Worm (Caenorhabditis elegans) whole organism, early embryonic: Measurements from ENCODE around the gene F46B6.4.

Source experiments
- B0310.2 ChIP-seq: sonication (generic microtip); optimal IDR thresholded peaks from 2 replicates; lab custom pipeline; 2016; ENCODE audit warnings: mild to moderate bottlenecking, missing genetic modification characterization, missing compliant biosample characterization
- aly-1 ChIP-seq: sonication (generic microtip); optimal IDR thresholded peaks from 2 replicates; lab custom pipeline; 2016; ENCODE audit warnings: missing genetic modification characterization, missing compliant biosample characterization
- ama-1 ChIP-seq: fragments of 150-350 bp; optimal IDR thresholded peaks from 2 replicates; lab custom pipeline; 2014
- ceh-13 ChIP-seq: fragments of 200-800 bp; sonication (Bioruptor generic); optimal IDR thresholded peaks from 2 replicates; lab custom pipeline; 2018; ENCODE audit warnings: mild to moderate bottlenecking, missing genetic modification characterization, missing compliant biosample characterization
- ceh-36 ChIP-seq: sonication (generic microtip); optimal IDR thresholded peaks from 2 replicates; lab custom pipeline; 2016; ENCODE audit warnings: missing genetic modification characterization, inconsistent platforms, missing compliant biosample characterization
- ets-7 ChIP-seq: sonication (generic microtip); optimal IDR thresholded peaks from 2 replicates; lab custom pipeline; 2016; ENCODE audit warnings: missing genotype, missing genetic modification characterization, missing compliant biosample characterization
- flt-1 ChIP-seq: fragments of 200-800 bp; sonication (Bioruptor generic); IDR thresholded peaks from 2 replicates; pipeline ENCODE4 v1.3.6; 2022; ENCODE audit warnings: missing genetic modification characterization, missing compliant biosample characterization
- hnd-1 ChIP-seq: sonication (generic microtip); optimal IDR thresholded peaks from 2 replicates; lab custom pipeline; 2016; ENCODE audit warnings: missing genetic modification characterization, missing compliant biosample characterization
- pes-1 ChIP-seq: fragments of 200-800 bp; sonication (Bioruptor generic); IDR thresholded peaks from 2 replicates; pipeline ENCODE4 v1.3.6; 2022; ENCODE audit warnings: missing genetic modification reagents, missing genetic modification characterization, missing compliant biosample characterization
- tbx-37 ChIP-seq: fragments of 200-800 bp; sonication (Bioruptor generic); conservative IDR thresholded peaks from 2 replicates; pipeline ENCODE4 v1.3.6; 2022; ENCODE audit warnings: missing genetic modification reagents, missing genetic modification characterization, missing compliant biosample characterization
- tra-4 ChIP-seq: sonication (generic microtip); optimal IDR thresholded peaks from 2 replicates; lab custom pipeline; 2017; ENCODE audit warnings: missing genetic modification characterization, missing compliant biosample characterization

DNA sequence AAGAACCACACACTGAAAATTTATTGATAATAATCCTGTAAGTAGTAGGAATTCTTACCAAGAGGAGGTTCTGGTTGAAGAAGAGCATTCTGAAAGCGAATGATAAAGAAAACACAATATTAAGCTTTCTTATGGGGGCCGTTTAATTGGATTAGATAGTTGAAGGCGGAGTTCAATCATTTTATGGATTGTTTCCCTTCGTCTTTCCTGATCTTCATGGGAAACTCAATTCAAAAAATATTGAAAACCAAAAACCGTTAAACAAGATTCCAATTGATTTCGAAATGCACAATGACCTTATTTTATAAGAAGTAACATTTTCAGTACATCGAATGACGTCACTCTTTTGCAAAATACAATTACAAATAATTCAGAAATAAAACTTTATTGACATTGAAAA, 19.8 kb upstream of the F46B6.4 start, which contains the start of gene F46B6.13:
- TF ChIP-seq ets-7 (tag; lab: Kevin White, UChicago): no peak
- TF ChIP-seq pes-1 (GFP tag; lab: Robert Waterston, UW): no peak
- TF ChIP-seq ama-1 (lab: Kevin White, UChicago): no peak
- no peak for TF ChIP-seq flt-1 (GFP tag; lab: Robert Waterston, UW)
- TF ChIP-seq ceh-36 (tag; lab: Kevin White, UChicago): no peak
- TF ChIP-seq aly-1: no peak
- no peak for TF ChIP-seq tra-4 (tag; lab: Kevin White, UChicago)
- no peak for TF ChIP-seq B0310.2 (tag; lab: Kevin White, UChicago)
- no peak for TF ChIP-seq ceh-13 (GFP tag; lab: Kevin White, UChicago)
- TF ChIP-seq tbx-37 (GFP tag; lab: Robert Waterston, UW): no peak
- no peak for TF ChIP-seq hnd-1 (tag; lab: Kevin White, UChicago)
